Worm (Caenorhabditis elegans) whole organism, young adult: ENCODE results near the gene F59E12.1.

Experiments used
- B0035.1 ChIP-seq: sonication (generic microtip); optimal IDR thresholded peaks from 2 replicates; lab custom pipeline; 2016; ENCODE audit warnings: missing genetic modification characterization, mild to moderate bottlenecking, missing compliant biosample characterization, missing genotype, missing genetic modification reagents
- C17E4.6 ChIP-seq: fragments of 200-800 bp; sonication (Bioruptor generic); IDR thresholded peaks from 2 replicates; pipeline ENCODE4 v1.3.6; 2022; ENCODE audit warnings: missing genetic modification reagents, missing genetic modification characterization, missing compliant biosample characterization
- F22D6.2 ChIP-seq: sonication (generic microtip); optimal IDR thresholded peaks from 2 replicates; lab custom pipeline; 2016; ENCODE audit warnings: mild to moderate bottlenecking, missing genetic modification characterization, missing compliant biosample characterization
- F49E8.2 ChIP-seq: sonication (generic microtip); optimal IDR thresholded peaks from 3 replicates; lab custom pipeline; 2017; ENCODE audit warnings: missing genetic modification characterization, mild to moderate bottlenecking, missing compliant biosample characterization, antibody characterized with exemption, moderate library complexity; ENCODE audit not compliant: insufficient read depth
- athp-1 ChIP-seq: sonication (generic microtip); optimal IDR thresholded peaks from 2 replicates; lab custom pipeline; 2017; ENCODE audit warnings: mild to moderate bottlenecking, missing genetic modification characterization, missing compliant biosample characterization
- attf-5 ChIP-seq: fragments of 200-800 bp; sonication (Bioruptor generic); optimal IDR thresholded peaks from 2 replicates; lab custom pipeline; 2018; ENCODE audit warnings: mild to moderate bottlenecking, missing genetic modification characterization, missing compliant biosample characterization
- ccch-3 ChIP-seq: fragments of 200-800 bp; sonication (Bioruptor generic); optimal IDR thresholded peaks from 2 replicates; lab custom pipeline; 2018; ENCODE audit warnings: mild to moderate bottlenecking, missing genetic modification characterization, missing compliant biosample characterization
- ceh-40 ChIP-seq: fragments of 200-800 bp; sonication (Bioruptor generic); IDR thresholded peaks from 2 replicates; pipeline ENCODE4 v1.3.6; 2022; ENCODE audit warnings: missing genetic modification characterization, missing compliant biosample characterization
- chd-7 ChIP-seq: sonication (generic microtip); optimal IDR thresholded peaks from 2 replicates; lab custom pipeline; 2016; ENCODE audit warnings: mild to moderate bottlenecking, missing genetic modification characterization, moderate library complexity, missing compliant biosample characterization
- efl-1 ChIP-seq: fragments of 150-350 bp; optimal IDR thresholded peaks from 2 replicates; lab custom pipeline; 2014; ENCODE audit warnings: missing biosample characterization, missing genetic modification reagents, missing genetic modification characterization
- egl-44 ChIP-seq: fragments of 200-800 bp; sonication (Bioruptor generic); IDR thresholded peaks from 2 replicates; pipeline ENCODE4 v1.3.6; 2022; ENCODE audit warnings: missing genetic modification reagents, missing genetic modification characterization, missing compliant biosample characterization
- egrh-3 ChIP-seq: fragments of 200-800 bp; sonication (Bioruptor generic); IDR thresholded peaks from 2 replicates; pipeline ENCODE4 v1.3.6; 2022; ENCODE audit warnings: missing genetic modification reagents, missing genetic modification characterization, missing compliant biosample characterization
- ets-4 ChIP-seq: fragments of 200-800 bp; sonication (Bioruptor generic); optimal IDR thresholded peaks from 2 replicates; lab custom pipeline; 2018; ENCODE audit warnings: mild to moderate bottlenecking, missing genetic modification characterization, missing compliant biosample characterization
- fkh-3 ChIP-seq: sonication (generic microtip); optimal IDR thresholded peaks from 2 replicates; lab custom pipeline; 2016; ENCODE audit warnings: mild to moderate bottlenecking, missing genetic modification characterization, missing compliant biosample characterization
- him-1 ChIP-seq: sonication (generic microtip); optimal IDR thresholded peaks from 2 replicates; lab custom pipeline; 2016; ENCODE audit warnings: missing genotype, missing genetic modification reagents, missing genetic modification characterization, missing compliant biosample characterization
- lag-1 ChIP-seq: fragments of 200-800 bp; sonication (Bioruptor generic); IDR thresholded peaks from 2 replicates; pipeline ENCODE4 v1.3.6; 2022; ENCODE audit warnings: missing genetic modification reagents, missing genetic modification characterization, missing compliant biosample characterization
- let-526 ChIP-seq: fragments of 200-800 bp; sonication (Bioruptor generic); IDR thresholded peaks from 2 replicates; pipeline ENCODE4 v1.3.6; 2022; ENCODE audit warnings: missing genetic modification reagents, missing genetic modification characterization, missing compliant biosample characterization
- lin-35 ChIP-seq, 3 experiments: fragments of 150-350 bp in 2 of 3; sonication (generic microtip) in 1 of 3; optimal IDR thresholded peaks; 2 replicates each; lab custom pipeline; 2014 to 2018; ENCODE audit warnings: missing biosample characterization in 3 of 3, missing genetic modification characterization in 3 of 3, missing genetic modification reagents in 3 of 3
- lin-54 ChIP-seq: fragments of 200-800 bp; sonication (Bioruptor generic); optimal IDR thresholded peaks from 2 replicates; lab custom pipeline; 2018; ENCODE audit warnings: mild to moderate bottlenecking, missing genetic modification characterization, missing compliant biosample characterization
- lsy-27 ChIP-seq: sonication (generic microtip); optimal IDR thresholded peaks from 2 replicates; lab custom pipeline; 2017; ENCODE audit warnings: missing genetic modification characterization, mild to moderate bottlenecking, missing compliant biosample characterization, antibody characterized with exemption, missing genotype, borderline replicate concordance; ENCODE audit not compliant: insufficient read depth
- madf-10 ChIP-seq: sonication (generic microtip); optimal IDR thresholded peaks from 2 replicates; lab custom pipeline; 2016; ENCODE audit warnings: mild to moderate bottlenecking, missing genetic modification characterization, missing compliant biosample characterization
- madf-6 ChIP-seq: fragments of 200-800 bp; sonication (Bioruptor generic); IDR thresholded peaks from 2 replicates; pipeline ENCODE4 v1.3.6; 2022; ENCODE audit warnings: missing genetic modification reagents, missing genetic modification characterization, missing compliant biosample characterization
- mel-28 ChIP-seq: sonication (generic microtip); optimal IDR thresholded peaks from 2 replicates; lab custom pipeline; 2016; ENCODE audit warnings: borderline replicate concordance, mild to moderate bottlenecking, missing genetic modification characterization, missing compliant biosample characterization
- nfyb-1 ChIP-seq: fragments of 200-800 bp; sonication (Bioruptor generic); IDR thresholded peaks from 2 replicates; pipeline ENCODE4 v1.3.6; 2022; ENCODE audit warnings: missing genetic modification reagents, missing genetic modification characterization, missing compliant biosample characterization
- nhr-80 ChIP-seq: sonication (generic microtip); optimal IDR thresholded peaks from 2 replicates; lab custom pipeline; 2016; ENCODE audit warnings: missing genetic modification characterization, missing compliant biosample characterization
- rec-8 ChIP-seq, 2 experiments: sonication (generic microtip); optimal IDR thresholded peaks; 2 replicates each; lab custom pipeline; 2016; ENCODE audit warnings: mild to moderate bottlenecking in 2 of 2, missing genetic modification characterization in 2 of 2, missing genetic modification reagents in 2 of 2, missing genotype in 2 of 2, missing biosample characterization in 1 of 2, missing compliant biosample characterization in 1 of 2, moderate library complexity in 1 of 2
- sdz-38 ChIP-seq: sonication (generic microtip); optimal IDR thresholded peaks from 2 replicates; lab custom pipeline; 2016; ENCODE audit warnings: missing genotype, missing genetic modification characterization, missing compliant biosample characterization
- snpc-1.3 ChIP-seq: sonication (generic microtip); optimal IDR thresholded peaks from 2 replicates; lab custom pipeline; 2017; ENCODE audit warnings: missing genetic modification characterization, mild to moderate bottlenecking, missing compliant biosample characterization, antibody characterized with exemption, moderate library complexity, missing genotype, missing genetic modification reagents; ENCODE audit not compliant: insufficient read depth
- somi-1 ChIP-seq: fragments of 200-800 bp; sonication (Bioruptor generic); optimal IDR thresholded peaks from 2 replicates; lab custom pipeline; 2018; ENCODE audit warnings: mild to moderate bottlenecking, missing genetic modification characterization, missing compliant biosample characterization
- tbp1 ChIP-seq: fragments of 200-800 bp; sonication (Bioruptor generic); optimal IDR thresholded peaks from 2 replicates; lab custom pipeline; 2018; ENCODE audit warnings: mild to moderate bottlenecking, missing genetic modification characterization, missing compliant biosample characterization
- tbx-9 ChIP-seq: sonication (generic microtip); optimal IDR thresholded peaks from 2 replicates; lab custom pipeline; 2016; ENCODE audit warnings: borderline replicate concordance, missing genetic modification characterization, inconsistent platforms, missing compliant biosample characterization
- xnd-1 ChIP-seq: sonication (generic microtip); optimal IDR thresholded peaks from 2 replicates; lab custom pipeline; 2016; ENCODE audit warnings: missing genotype, missing genetic modification reagents, missing genetic modification characterization, missing compliant biosample characterization
- zfh-2 ChIP-seq: fragments of 200-800 bp; sonication (Bioruptor generic); conservative IDR thresholded peaks from 2 replicates; pipeline ENCODE4 v1.3.6; 2022; ENCODE audit warnings: missing genetic modification reagents, missing genetic modification characterization, missing compliant biosample characterization
- ztf-18 ChIP-seq: sonication (generic microtip); optimal IDR thresholded peaks from 2 replicates; lab custom pipeline; 2016; ENCODE audit warnings: missing genotype, mild to moderate bottlenecking, missing genetic modification characterization, missing compliant biosample characterization
- ztf-22 ChIP-seq: fragments of 200-800 bp; sonication (Bioruptor generic); optimal IDR thresholded peaks from 2 replicates; lab custom pipeline; 2018; ENCODE audit warnings: mild to moderate bottlenecking, missing genetic modification characterization, moderate library complexity, missing compliant biosample characterization
- ztf-25 ChIP-seq: fragments of 200-800 bp; sonication (Bioruptor generic); IDR thresholded peaks from 2 replicates; pipeline ENCODE4 v1.3.6; 2022; ENCODE audit warnings: missing genetic modification reagents, missing genetic modification characterization, missing compliant biosample characterization
- ztf-3 ChIP-seq: fragments of 200-800 bp; sonication (Bioruptor generic); optimal IDR thresholded peaks from 2 replicates; lab custom pipeline; 2018; ENCODE audit warnings: mild to moderate bottlenecking, missing genetic modification characterization, missing compliant biosample characterization
- ztf-6 ChIP-seq: fragments of 200-800 bp; sonication (Bioruptor generic); IDR thresholded peaks from 2 replicates; pipeline ENCODE4 v1.3.6; 2022; ENCODE audit warnings: missing genetic modification reagents, missing genetic modification characterization, missing compliant biosample characterization

The F59E12.1 gene

DNA sequence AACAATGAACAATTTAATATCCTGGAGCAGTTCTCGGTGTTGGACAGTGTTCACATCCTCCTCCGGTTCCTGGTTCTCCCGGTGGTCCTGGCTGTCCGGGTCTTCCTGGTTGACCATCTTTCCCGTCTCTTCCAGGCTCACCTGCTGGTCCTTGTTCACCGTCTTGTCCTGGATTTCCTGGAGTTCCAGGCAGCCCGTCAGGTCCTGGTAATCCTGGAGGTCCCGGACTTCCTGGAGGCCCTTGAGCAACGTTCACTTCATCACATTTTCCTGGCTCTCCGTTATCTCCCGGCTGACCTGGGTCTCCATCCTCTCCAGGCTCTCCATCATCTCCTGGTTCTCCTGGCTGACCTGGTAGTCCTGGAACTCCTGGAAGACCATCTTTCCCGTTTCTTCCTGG, 2.9 kb upstream of the F59E12.1 start:
- TF ChIP-seq madf-10 (tag; lab: Kevin White, UChicago) (no peak), let-526 (GFP tag; lab: Robert Waterston, UW) (no peak), mel-28 (tag; lab: Kevin White, UChicago) (no peak), zfh-2 (GFP tag; lab: Robert Waterston, UW) (peak; percentile 85), egrh-3 (GFP tag; lab: Robert Waterston, UW) (peak; percentile 64; the same call in 1 of the 2 replicates)

DNA sequence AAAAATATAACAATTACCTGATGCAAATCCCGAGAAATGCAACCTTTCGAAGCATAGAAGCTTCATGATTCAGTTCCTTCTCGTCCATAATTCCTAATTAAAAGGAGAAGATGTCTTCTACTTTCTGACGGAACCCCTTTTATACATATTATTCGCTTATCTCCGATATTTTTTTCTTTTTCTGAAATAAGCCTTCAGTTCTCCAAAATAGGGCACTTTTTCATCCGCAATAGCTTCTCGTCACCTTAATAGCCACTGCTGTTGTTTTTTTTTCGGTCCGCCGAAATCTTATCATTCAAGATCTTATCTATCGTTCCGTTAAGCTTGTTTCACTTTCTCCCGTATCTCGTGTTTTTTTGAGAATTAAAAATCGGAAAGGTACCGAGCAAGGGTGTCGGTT, 2.0 kb upstream of the F59E12.1 start, which contains the start of gene bli-2:
Gene bli-2 (minus strand): TSS at position 101 of the 400 bp plus-strand sequence.
- TF ChIP-seq lag-1 (GFP tag; lab: Robert Waterston, UW), result no peak
- no peak for TF ChIP-seq ztf-3

DNA sequence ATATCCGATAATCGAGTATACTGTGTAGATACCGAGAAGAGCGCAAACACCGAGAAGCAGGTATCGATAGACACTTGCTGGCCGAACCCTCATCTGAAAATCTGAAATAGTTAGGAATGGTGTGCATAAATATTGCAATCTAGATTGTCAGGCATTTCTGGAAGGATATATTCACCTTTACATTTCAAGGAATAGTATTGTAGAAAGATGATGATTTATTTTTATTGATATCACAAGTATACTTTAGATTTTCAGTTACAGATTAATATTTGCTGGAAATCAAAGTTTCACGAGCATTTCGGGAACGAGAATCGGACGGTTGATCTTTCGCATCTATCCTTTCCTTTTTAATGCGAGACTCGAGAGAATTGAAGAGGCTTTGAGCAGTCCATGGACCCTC, 5.4 kb downstream of the F59E12.1 start, which contains the start of gene fut-3:
Gene fut-3 (minus strand): TSS at position 101 of the 400 bp plus-strand sequence.
- no peak for TF ChIP-seq madf-6 (GFP tag; lab: Robert Waterston, UW)
- 0 out of 2 replicates have a peak, but pooled peaks have one; percentile 37 for TF ChIP-seq nfyb-1 (GFP tag; lab: Robert Waterston, UW)
- TF ChIP-seq, all 124 proteins: peak for 1

DNA sequence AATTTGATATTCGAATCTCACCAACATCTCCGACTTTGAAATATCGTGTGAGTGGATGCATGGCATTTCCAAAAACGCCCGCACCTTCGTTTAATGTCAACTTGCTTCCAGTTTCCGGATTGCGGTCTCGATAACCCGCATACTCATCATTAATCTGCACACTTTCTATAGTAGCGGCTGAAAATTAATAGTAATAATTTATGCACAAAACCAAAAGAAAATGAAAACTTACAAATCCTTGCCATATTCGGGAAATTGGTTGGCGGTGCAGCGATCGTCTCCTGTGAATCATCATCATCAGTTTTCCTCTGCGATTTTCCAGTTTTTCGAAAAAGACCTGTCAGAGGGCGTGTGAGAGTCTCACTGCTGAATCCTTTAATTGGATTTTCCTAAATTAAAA, 5.8 kb downstream of the F59E12.1 start:
- no peak for TF ChIP-seq sdz-38 (tag; lab: Kevin White, UChicago)
- no peak for TF ChIP-seq attf-5 (GFP tag; lab: Kevin White, UChicago)
- no peak for TF ChIP-seq somi-1 (GFP tag; lab: Kevin White, UChicago)
- no peak for TF ChIP-seq lin-35 (GFP tag; optimal IDR thresholded peaks at IDR 0.05; lab: Kevin White, UChicago)

DNA sequence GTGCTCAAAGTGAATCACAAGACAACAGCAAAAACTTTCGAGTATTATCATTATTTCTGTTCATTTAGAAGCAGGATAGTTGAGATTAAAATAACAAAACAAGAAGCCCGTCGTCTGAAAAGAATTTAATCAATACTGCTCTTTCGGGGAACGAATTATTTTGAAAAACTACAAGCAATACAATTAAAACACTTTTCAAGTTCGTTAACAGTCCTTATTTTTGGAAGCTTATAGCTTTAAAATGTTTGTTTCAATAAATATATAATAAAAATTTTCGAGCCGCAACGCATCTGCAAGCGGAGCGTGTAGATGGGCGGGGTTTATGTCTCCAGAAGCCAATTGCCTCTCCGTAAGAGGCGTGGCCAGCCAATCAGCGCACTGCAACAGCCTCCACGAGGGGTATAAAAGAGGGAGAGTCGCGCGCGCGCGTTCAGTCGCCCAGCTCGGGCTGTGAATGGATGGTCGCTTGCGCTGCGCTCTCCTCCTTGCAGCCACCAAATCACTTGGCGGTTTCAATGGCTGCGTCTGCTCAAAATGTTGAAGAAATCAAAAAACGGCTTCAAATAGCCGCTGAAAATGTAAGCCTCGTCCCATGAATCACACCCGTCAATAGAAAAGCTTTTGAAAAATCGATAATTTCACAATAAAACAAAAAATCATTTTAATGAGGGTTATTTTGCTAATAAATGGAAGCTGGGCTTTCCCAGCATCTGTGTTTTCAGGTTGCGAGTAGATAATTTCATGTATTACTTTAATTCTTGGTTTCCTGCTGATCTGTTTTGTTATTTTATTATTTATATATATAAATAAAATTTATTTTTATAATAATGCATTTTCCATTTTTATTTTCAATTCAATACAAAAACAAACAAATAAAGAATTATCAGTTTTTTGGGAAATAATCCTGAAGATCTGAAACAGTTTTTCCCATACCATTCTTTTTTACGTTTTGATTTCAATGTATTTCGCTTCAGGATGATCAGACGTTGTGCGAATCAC, 6.7 kb downstream of the F59E12.1 start, which contains the start of the genes ift-43 and mdt-26:
Gene ift-43 (minus strand): TSS at position 51 of the 999 bp plus-strand sequence.
Gene mdt-26 (plus strand): TSS at position 446 of the 999 bp plus-strand sequence.
- TF ChIP-seq chd-7 (tag; lab: Kevin White, UChicago) (peak; percentile 73), tbp1 (GFP tag; lab: Kevin White, UChicago) (peak; percentile 76), him-1 (peak; percentile 27), ceh-40 (GFP tag; lab: Robert Waterston, UW) (peak; percentile 83; the same call in 1 of the 2 replicates), C17E4.6 (GFP tag; lab: Robert Waterston, UW) (peak; percentile 53; the same call in 1 of the 2 replicates), fkh-3 (tag; lab: Kevin White, UChicago) (no peak), ccch-3 (GFP tag; lab: Kevin White, UChicago) (peak; percentile 32), xnd-1 (tag; lab: Kevin White, UChicago) (no peak), athp-1 (no peak), rec-8 (tag; optimal IDR thresholded peaks at IDR 0.05; lab: Kevin White, UChicago) (peak; percentile 11 to 40), ztf-22 (GFP tag; lab: Kevin White, UChicago) (no peak), lag-1 (GFP tag; lab: Robert Waterston, UW) (no peak), F49E8.2 (tag; lab: Kevin White, UChicago) (no peak), lsy-27 (tag; lab: Kevin White, UChicago) (peak; percentile 41), ztf-18 (peak; percentile 25), F22D6.2 (tag; lab: Kevin White, UChicago) (peak; percentile 24), ztf-6 (GFP tag; lab: Robert Waterston, UW) (peak; percentile 77), lin-54 (GFP tag; lab: Kevin White, UChicago) (peak; percentile 67), egl-44 (GFP tag; lab: Robert Waterston, UW) (peak; percentile 81), madf-10 (tag; lab: Kevin White, UChicago) (peak; percentile 79), ztf-25 (GFP tag; lab: Robert Waterston, UW) (no peak), efl-1 (GFP tag; lab: Kevin White, UChicago) (peak; percentile 44), tbx-9 (tag; lab: Kevin White, UChicago) (no peak), ets-4 (GFP tag; lab: Kevin White, UChicago) (peak; percentile 49), snpc-1.3 (tag; lab: Kevin White, UChicago) (peak; percentile 53), nhr-80 (tag; lab: Kevin White, UChicago) (no peak), B0035.1 (no peak)
